Worm (Caenorhabditis elegans): ENCODE results near the gene Y16B4A.2.

Gene Y16B4A.2

ce11 chrX:14813398-14813797 is 41.7 kb upstream of the Y16B4A.2 start (continued):
- TF ChIP-seq ztf-7 (tag; optimal IDR thresholded peaks at IDR 0.05) (peak; percentile 88), zip-2 (tag; optimal IDR thresholded peaks at IDR 0.05) (peak; percentile 61), lin-29 (GFP tag; IDR thresholded peaks at IDR 0.05) (0 out of 2 replicates have a peak, but pooled peaks have one; percentile 17), Y105C5A.15 (GFP tag; IDR thresholded peaks at IDR 0.05) (no peak), dmd-6 (GFP tag; IDR thresholded peaks at IDR 0.05) (peak; percentile 69), snpc-4 (tag; optimal IDR thresholded peaks at IDR 0.05) (no peak), nhr-10 (tag; optimal IDR thresholded peaks at IDR 0.05) (no peak), R02D3.7 (tag; optimal IDR thresholded peaks at IDR 0.05) (no peak), nhr-77 (tag; optimal IDR thresholded peaks at IDR 0.05) (peak; percentile 79), fos-1 (tag; optimal IDR thresholded peaks at IDR 0.05) (no peak), nhr-28 (tag; optimal IDR thresholded peaks at IDR 0.05) (peak; percentile 21), nhr-48 (tag; optimal IDR thresholded peaks at IDR 0.05) (peak; percentile 50), unc-62 (GFP tag; optimal IDR thresholded peaks at IDR 0.05 in 1 of 2) (peak in 1 of 2 experiments; percentile 86), unc-62 (tag; optimal IDR thresholded peaks at IDR 0.05) (no peak), ceh-62 (tag; optimal IDR thresholded peaks at IDR 0.05) (no peak), pha-4 (GFP tag; IDR thresholded peaks at IDR 0.05) (peak; percentile 25; the same call in 1 of the 2 replicates), pha-4 (tag; optimal IDR thresholded peaks at IDR 0.05) (peak; percentile 84), nhr-11 (tag; optimal IDR thresholded peaks at IDR 0.05) (peak; percentile 59), snpc-1.2 (GFP tag; IDR thresholded peaks at IDR 0.05) (no peak), rbr-2 (tag; optimal IDR thresholded peaks at IDR 0.05) (peak; percentile 77), hmg-1.1 (GFP tag; IDR thresholded peaks at IDR 0.05) (peak; percentile 86), F37D6.2 (tag; optimal IDR thresholded peaks at IDR 0.05) (peak; percentile 84), spr-1 (tag; optimal IDR thresholded peaks at IDR 0.05) (peak; percentile 60), nhr-25 (tag; optimal IDR thresholded peaks at IDR 0.05; ENCODE audit: borderline replicate concordance, insufficient read depth) (peak; percentile 37), ctbp-1 (GFP tag; IDR thresholded peaks at IDR 0.05) (no peak), lsy-2 (tag; optimal IDR thresholded peaks at IDR 0.05) (peak; percentile 37 to 85), dpl-1 (GFP tag; optimal IDR thresholded peaks at IDR 0.05) (peak; percentile 61), zfp-2 (tag; optimal IDR thresholded peaks at IDR 0.05) (no peak), daf-19 (GFP tag; conservative IDR thresholded peaks at IDR 0.05) (no peak), lin-39 (tag; optimal IDR thresholded peaks at IDR 0.05) (no peak), lir-3 (tag; optimal IDR thresholded peaks at IDR 0.05) (no peak), ztf-11 (tag; optimal IDR thresholded peaks at IDR 0.05) (no peak), unc-130 (GFP tag; optimal IDR thresholded peaks at IDR 0.05) (no peak), gei-8 (GFP tag; optimal IDR thresholded peaks at IDR 0.05) (no peak), nhr-111 (GFP tag; optimal IDR thresholded peaks at IDR 0.05) (no peak), F26F4.8 (GFP tag; conservative IDR thresholded peaks at IDR 0.05) (no peak), arid-1 (GFP tag; conservative IDR thresholded peaks at IDR 0.05) (no peak), nhr-76 (tag; optimal IDR thresholded peaks at IDR 0.05) (no peak), ceh-28 (tag; optimal IDR thresholded peaks at IDR 0.05) (no peak), daf-12 (tag; optimal IDR thresholded peaks at IDR 0.05) (no peak), php-3 (GFP tag; IDR thresholded peaks at IDR 0.05) (no peak), ZK337.2 (GFP tag; IDR thresholded peaks at IDR 0.05) (no peak), nhr-42 (GFP tag; IDR thresholded peaks at IDR 0.05) (peak; percentile 83), fkh-10 (GFP tag; optimal IDR thresholded peaks at IDR 0.05) (peak; percentile 57), madf-9 (GFP tag; conservative IDR thresholded peaks at IDR 0.05) (0 out of 2 replicates have a peak, but pooled peaks have one; percentile 25), D1046.2 (GFP tag; IDR thresholded peaks at IDR 0.05) (no peak), ceh-44 (GFP tag; IDR thresholded peaks at IDR 0.05) (no peak), unc-39 (tag; optimal IDR thresholded peaks at IDR 0.05) (no peak), daf-16 (GFP tag; optimal IDR thresholded peaks at IDR 0.05) (peak in 1 of 2 experiments; percentile 77), daf-16 (tag; optimal IDR thresholded peaks at IDR 0.05) (peak; percentile 67), lin-38 (GFP tag; IDR thresholded peaks at IDR 0.05) (peak; percentile 49), ama-1 (optimal IDR thresholded peaks at IDR 0.05) (no peak), hif-1 (tag; optimal IDR thresholded peaks at IDR 0.05) (peak in 1 of 2 experiments; percentile 2), lim-7 (GFP tag; IDR thresholded peaks at IDR 0.05) (no peak)
